Worm (Caenorhabditis elegans): ENCODE data around the gene F41C6.7.

The F41C6.7 gene

ce11 chrX:6863032-6863431 lies 22.0 kb downstream of the F41C6.7 start, which contains the start of gene nep-4:
Gene nep-4 (minus strand): TSS chrX:6863424.
- TF ChIP-seq hlh-1 (tag; optimal IDR thresholded peaks at IDR 0.05) (no peak), ceh-43 (GFP tag; optimal IDR thresholded peaks at IDR 0.05) (no peak), ham-2 (GFP tag; optimal IDR thresholded peaks at IDR 0.05) (no peak), M03D4.4 (tag; optimal IDR thresholded peaks at IDR 0.05) (no peak), lin-32 (GFP tag; optimal IDR thresholded peaks at IDR 0.05) (no peak), sem-2 (GFP tag; optimal IDR thresholded peaks at IDR 0.05) (no peak), elt-3 (tag; optimal IDR thresholded peaks at IDR 0.05) (no peak), cnd-1 (tag; optimal IDR thresholded peaks at IDR 0.05) (no peak), tbx-8 (GFP tag; optimal IDR thresholded peaks at IDR 0.05) (no peak)

ce11 chrX:6861564-6861963 lies 23.5 kb downstream of the F41C6.7 start:
- TF ChIP-seq ceh-39 (tag; optimal IDR thresholded peaks at IDR 0.05) = no peak
- no peak for TF ChIP-seq nhr-2 (tag; optimal IDR thresholded peaks at IDR 0.05)
- no peak for TF ChIP-seq elt-3 (tag; optimal IDR thresholded peaks at IDR 0.05)
- TF ChIP-seq mls-2 (tag; optimal IDR thresholded peaks at IDR 0.05) = no peak
- no peak for TF ChIP-seq nhr-28 (tag; optimal IDR thresholded peaks at IDR 0.05)
- no peak for TF ChIP-seq sptf-1 (tag; optimal IDR thresholded peaks at IDR 0.05)
- TF ChIP-seq nhr-12 (tag; optimal IDR thresholded peaks at IDR 0.05) = no peak

DNA sequence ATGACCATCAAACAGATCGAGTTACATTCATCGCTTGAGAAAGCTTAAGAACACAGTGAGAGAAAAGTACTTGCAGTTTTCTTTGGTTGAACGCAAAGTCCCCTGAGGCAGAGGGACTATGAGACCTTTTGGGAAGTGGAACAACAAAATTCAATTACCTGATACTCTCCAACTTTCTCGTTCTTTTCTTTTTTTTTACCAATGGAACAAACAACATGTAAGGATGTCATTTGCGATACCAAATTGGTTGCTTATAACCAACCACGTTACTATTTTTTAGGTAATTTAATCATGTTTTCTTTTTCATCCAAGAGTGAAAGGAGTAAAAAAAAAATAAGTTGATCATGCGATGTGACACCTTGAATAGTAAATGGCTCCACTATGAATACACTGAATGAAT lies 28.3 kb downstream of the F41C6.7 start:
- TF ChIP-seq ces-1 (GFP tag; optimal IDR thresholded peaks at IDR 0.05) = peak; percentile 67
- no peak for TF ChIP-seq M03D4.4 (tag; optimal IDR thresholded peaks at IDR 0.05)
- TF ChIP-seq nhr-28 (tag; optimal IDR thresholded peaks at IDR 0.05) = no peak

ce11 chrX:6853318-6853717 lies 31.8 kb downstream of the F41C6.7 start, which contains the start of gene rig-3:
Gene rig-3 (plus strand): TSS chrX:6853618.
- TF ChIP-seq ztf-11 (tag; optimal IDR thresholded peaks at IDR 0.05) (no peak), ceh-39 (tag; optimal IDR thresholded peaks at IDR 0.05) (no peak), pha-4 (tag; optimal IDR thresholded peaks at IDR 0.05) (no peak), unc-120 (tag; optimal IDR thresholded peaks at IDR 0.05; ENCODE audit: poor library complexity, severe bottlenecking) (no peak)

DNA sequence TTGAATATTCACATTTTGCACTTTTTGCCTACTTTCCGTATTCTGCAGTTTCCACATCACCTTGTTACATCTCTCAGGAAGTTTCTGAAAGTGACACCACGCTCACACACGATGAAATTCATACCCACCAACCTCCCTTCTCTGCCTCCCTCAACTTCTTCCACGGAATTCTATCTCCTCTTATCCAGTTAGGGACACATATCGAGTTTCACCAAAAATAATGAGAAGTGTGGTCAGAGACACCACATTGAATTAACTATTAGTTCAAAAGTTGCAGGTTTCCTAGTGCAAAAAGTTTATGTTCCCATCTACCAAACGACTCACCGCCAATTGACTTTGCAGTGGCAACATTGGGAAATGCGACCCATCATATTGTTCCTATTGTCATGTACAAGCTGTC lies 34.7 kb downstream of the F41C6.7 start:
- TF ChIP-seq lin-13 (tag; optimal IDR thresholded peaks at IDR 0.05) (no peak), ces-1 (GFP tag; optimal IDR thresholded peaks at IDR 0.05) (peak; percentile 38)

- TF ChIP-seq zip-8 (tag; optimal IDR thresholded peaks at IDR 0.05) = no peak
- TF ChIP-seq ztf-11 (tag; optimal IDR thresholded peaks at IDR 0.05) = no peak
- no peak for TF ChIP-seq mab-5 (tag; optimal IDR thresholded peaks at IDR 0.05)
- no peak for TF ChIP-seq hlh-1 (tag; optimal IDR thresholded peaks at IDR 0.05)
- no peak for TF ChIP-seq nhr-2 (tag; optimal IDR thresholded peaks at IDR 0.05)
- TF ChIP-seq ceh-83 (GFP tag; optimal IDR thresholded peaks at IDR 0.05) = no peak
- TF ChIP-seq mls-2 (tag; optimal IDR thresholded peaks at IDR 0.05) = no peak
- no peak for TF ChIP-seq nhr-237 (tag; optimal IDR thresholded peaks at IDR 0.05)
- no peak for TF ChIP-seq elt-3 (tag; optimal IDR thresholded peaks at IDR 0.05)
- no peak for TF ChIP-seq lsy-2 (tag; optimal IDR thresholded peaks at IDR 0.05)
- TF ChIP-seq bed-3 (GFP tag; optimal IDR thresholded peaks at IDR 0.05) = no peak
- TF ChIP-seq flh-1 (GFP tag; optimal IDR thresholded peaks at IDR 0.05) = no peak
- no peak for TF ChIP-seq ham-2 (GFP tag; optimal IDR thresholded peaks at IDR 0.05)
- no peak for TF ChIP-seq blmp-1 (tag; optimal IDR thresholded peaks at IDR 0.05)
- no peak for TF ChIP-seq unc-62 (GFP tag; optimal IDR thresholded peaks at IDR 0.05)
- no peak for TF ChIP-seq tbx-8 (GFP tag; optimal IDR thresholded peaks at IDR 0.05)
- no peak for TF ChIP-seq M03D4.4 (tag; optimal IDR thresholded peaks at IDR 0.05)
- TF ChIP-seq lin-32 (GFP tag; optimal IDR thresholded peaks at IDR 0.05) = no peak
- no peak for TF ChIP-seq ceh-39 (tag; optimal IDR thresholded peaks at IDR 0.05)
Observed at ce11 chrX:6848596-6848995, 36.5 kb downstream of the F41C6.7 start.

DNA sequence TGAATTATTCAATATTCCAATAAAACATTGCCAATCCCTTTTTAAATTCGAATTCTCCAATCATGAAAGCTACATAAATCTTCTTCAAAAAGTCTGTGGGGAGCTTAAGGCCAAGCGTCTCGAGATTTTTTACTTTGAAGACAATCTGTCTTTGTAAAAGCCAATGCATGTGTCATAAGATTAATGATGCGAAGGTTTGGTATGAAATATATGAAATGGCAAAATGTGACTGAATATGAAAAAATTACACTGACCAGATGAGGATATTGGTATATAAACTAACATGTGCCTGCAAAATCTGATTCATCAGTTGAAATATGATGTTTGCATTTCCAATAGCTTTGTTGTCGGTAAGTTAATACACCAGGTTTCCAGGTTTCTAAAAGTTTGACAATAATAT lies 39.1 kb downstream of the F41C6.7 start, which contains the start of gene C53B7.2:
TSS of gene C53B7.2 (plus strand) at position 301 of the 400 bp plus-strand sequence.
- no peak for TF ChIP-seq zip-8 (tag; optimal IDR thresholded peaks at IDR 0.05)
- TF ChIP-seq hlh-1 (tag; optimal IDR thresholded peaks at IDR 0.05) = no peak
- TF ChIP-seq ceh-83 (GFP tag; optimal IDR thresholded peaks at IDR 0.05) = no peak
- TF ChIP-seq elt-1 (tag; optimal IDR thresholded peaks at IDR 0.05; ENCODE audit: borderline replicate concordance, insufficient read depth) = no peak
- no peak for TF ChIP-seq M03D4.4 (tag; optimal IDR thresholded peaks at IDR 0.05)
- no peak for TF ChIP-seq pha-4 (tag; optimal IDR thresholded peaks at IDR 0.05)
- no peak for TF ChIP-seq nhr-237 (tag; optimal IDR thresholded peaks at IDR 0.05)

All from whole organism, mixed stage, embryonic.